Worm (Caenorhabditis elegans) whole organism, L3 larva: ENCODE measurements around the gene R10H10.3.

Experiments used
- ceh-9 ChIP-seq: sonication (generic microtip); optimal IDR thresholded peaks from 2 replicates; lab custom pipeline; 2018; ENCODE audit warnings: missing biosample characterization, missing genetic modification characterization
- daf-12 ChIP-seq: fragments of 150-350 bp; optimal IDR thresholded peaks from 2 replicates; lab custom pipeline; 2014; ENCODE audit warnings: missing biosample characterization, missing genetic modification reagents, missing genetic modification characterization
- elt-3 ChIP-seq, 3 experiments: fragments of 150-350 bp in 1 of 3; sonication (generic microtip) in 2 of 3; optimal IDR thresholded peaks; 2 replicates in 2 of 3; 4 replicates in 1 of 3; lab custom pipeline; 2014 to 2017; ENCODE audit warnings: missing biosample characterization in 3 of 3, missing genetic modification characterization in 3 of 3
- fos-1 ChIP-seq: fragments of 150-350 bp; optimal IDR thresholded peaks from 2 replicates; lab custom pipeline; 2014; ENCODE audit warnings: missing biosample characterization, missing genetic modification characterization
- nhr-11 ChIP-seq: fragments of 150-350 bp; optimal IDR thresholded peaks from 2 replicates; lab custom pipeline; 2014; ENCODE audit warnings: missing biosample characterization, missing genetic modification characterization
- nhr-237 ChIP-seq: fragments of 150-350 bp; optimal IDR thresholded peaks from 2 replicates; lab custom pipeline; 2014; ENCODE audit warnings: missing biosample characterization, missing genetic modification characterization
- nhr-77 ChIP-seq: fragments of 150-350 bp; optimal IDR thresholded peaks from 2 replicates; lab custom pipeline; 2014; ENCODE audit warnings: missing biosample characterization, missing genetic modification characterization
- tbx-2 ChIP-seq: sonication (generic microtip); optimal IDR thresholded peaks from 2 replicates; lab custom pipeline; 2016; ENCODE audit warnings: mild to moderate bottlenecking, missing genetic modification characterization, missing compliant biosample characterization
- unc-62 ChIP-seq: fragments of 150-350 bp; sonication (generic microtip); optimal IDR thresholded peaks from 4 replicates; lab custom pipeline; 2014; ENCODE audit warnings: missing biosample characterization, missing genetic modification reagents, missing genetic modification characterization

ce11 chrIV:10360336-10360735 is 28.0 kb upstream of the R10H10.3 start, which contains the start of gene ugt-59:
- TF ChIP-seq tbx-2 (no peak), nhr-237 (tag; lab: Kevin White, UChicago) (no peak), unc-62 (no peak), daf-12 (no peak), nhr-77 (no peak), elt-3 (tag; optimal IDR thresholded peaks at IDR 0.05; lab: Kevin White, UChicago) (no peak), nhr-11 (tag; lab: Kevin White, UChicago) (no peak), ceh-9 (tag; lab: Kevin White, UChicago) (no peak), fos-1 (tag; lab: Kevin White, UChicago) (no peak)
